Worm (Caenorhabditis elegans): ENCODE data around the gene srw-136.

ce11 chrV:3021306-3021705 is 10.9 kb upstream of the srw-136 start, which contains the start of gene irld-12:
- no peak for TF ChIP-seq unc-3 (GFP tag; conservative IDR thresholded peaks at IDR 0.05)
- no peak for TF ChIP-seq unc-3 (tag; optimal IDR thresholded peaks at IDR 0.05)
- no peak for TF ChIP-seq pax-1 (tag; optimal IDR thresholded peaks at IDR 0.05)

All from whole organism, late embryonic.